Worm (Caenorhabditis elegans) whole organism, midembryonic: ENCODE data around the gene sre-5.

Experiments
- T22C8.4 ChIP-seq: fragments of 200-800 bp; sonication (Bioruptor generic); IDR thresholded peaks from 2 replicates; pipeline ENCODE4 v1.3.6; 2022; ENCODE audit warnings: missing genetic modification characterization, missing compliant biosample characterization
- cog-1 ChIP-seq: sonication (generic microtip); optimal IDR thresholded peaks from 2 replicates; lab custom pipeline; 2016; ENCODE audit warnings: missing genetic modification characterization, missing compliant biosample characterization
- flt-1 ChIP-seq: fragments of 200-800 bp; sonication (Bioruptor generic); IDR thresholded peaks from 2 replicates; pipeline ENCODE4 v1.3.6; 2022; ENCODE audit warnings: missing genetic modification characterization, missing compliant biosample characterization
- klf-2 ChIP-seq: fragments of 200-800 bp; sonication (Bioruptor generic); conservative IDR thresholded peaks from 2 replicates; pipeline ENCODE4 v1.3.6; 2022; ENCODE audit warnings: missing genetic modification reagents, missing genetic modification characterization, missing compliant biosample characterization
- med-1 ChIP-seq: sonication (generic microtip); optimal IDR thresholded peaks from 2 replicates; lab custom pipeline; 2017; ENCODE audit warnings: missing genetic modification characterization, mild to moderate bottlenecking, missing compliant biosample characterization, antibody characterized with exemption, missing genetic modification reagents; ENCODE audit not compliant: insufficient read depth
- ztf-23 ChIP-seq: fragments of 200-800 bp; sonication (Bioruptor generic); IDR thresholded peaks from 2 replicates; pipeline ENCODE4 v1.3.6; 2022; ENCODE audit warnings: missing genetic modification reagents, missing genetic modification characterization, missing compliant biosample characterization
- ztf-29 ChIP-seq: fragments of 200-800 bp; sonication (Bioruptor generic); IDR thresholded peaks from 2 replicates; pipeline ENCODE4 v1.3.6; 2022; ENCODE audit warnings: missing genetic modification reagents, missing genetic modification characterization, missing compliant biosample characterization

- TF ChIP-seq flt-1 (GFP tag; lab: Robert Waterston, UW) (no peak), T22C8.4 (GFP tag; lab: Robert Waterston, UW) (no peak), med-1 (no peak), cog-1 (tag; lab: Kevin White, UChicago) (no peak), ztf-29 (GFP tag; lab: Robert Waterston, UW) (no peak), klf-2 (GFP tag; lab: Robert Waterston, UW) (no peak), ztf-23 (GFP tag; lab: Robert Waterston, UW) (no peak)
Measured at ce11 chrIV:3579477-3579975, 14.5 kb downstream of the sre-5 start, which contains the start of gene Y37E11B.1.
